Worm (Caenorhabditis elegans) whole organism, L4 larva: Measurements from ENCODE around the gene H35N09.2.
A peak's percentile ranks its signal among the peaks of the same experiment; 100 is the strongest.

ENCODE experiments used
- F37D6.2 ChIP-seq: sonication (generic microtip); optimal IDR thresholded peaks from 2 replicates; lab custom pipeline; 2016; ENCODE audit warnings: mild to moderate bottlenecking, missing genetic modification characterization, missing compliant biosample characterization
- Y48G9A.11 ChIP-seq: fragments of 200-800 bp; sonication (Bioruptor generic); IDR thresholded peaks from 2 replicates; pipeline ENCODE4 v1.3.6; 2022; ENCODE audit warnings: missing genetic modification reagents, missing genetic modification characterization, missing compliant biosample characterization
- ZK337.2 ChIP-seq: fragments of 200-800 bp; sonication (Bioruptor generic); IDR thresholded peaks from 2 replicates; pipeline ENCODE4 v1.3.6; 2022; ENCODE audit warnings: missing genetic modification reagents, missing genetic modification characterization, missing compliant biosample characterization
- ZK546.5 ChIP-seq, 2 experiments: sonication (generic microtip); optimal IDR thresholded peaks; 2 replicates each; lab custom pipeline; 2017; ENCODE audit warnings: missing biosample characterization in 2 of 2, missing genetic modification characterization in 2 of 2
- ceh-32 ChIP-seq: sonication (generic microtip); optimal IDR thresholded peaks from 2 replicates; lab custom pipeline; 2016; ENCODE audit warnings: mild to moderate bottlenecking, missing genetic modification characterization, missing compliant biosample characterization; ENCODE audit not compliant: poor library complexity
- ctbp-1 ChIP-seq: fragments of 200-800 bp; sonication (Bioruptor generic); IDR thresholded peaks from 2 replicates; pipeline ENCODE4 v1.3.6; 2022; ENCODE audit warnings: missing genetic modification reagents, missing genetic modification characterization, missing compliant biosample characterization
- daf-16 ChIP-seq, 3 experiments: sonication (generic microtip); optimal IDR thresholded peaks; 2 replicates each; lab custom pipeline; 2016 to 2017; ENCODE audit warnings: missing genetic modification characterization in 3 of 3, missing genetic modification reagents in 3 of 3, mild to moderate bottlenecking in 2 of 3, missing compliant biosample characterization in 2 of 3, missing biosample characterization in 1 of 3, moderate library complexity in 1 of 3
- dmd-9 ChIP-seq: fragments of 200-800 bp; sonication (Bioruptor generic); IDR thresholded peaks from 2 replicates; pipeline ENCODE4 v1.3.6; 2022; ENCODE audit warnings: missing genetic modification reagents, missing genetic modification characterization, missing compliant biosample characterization
- dve-1 ChIP-seq: sonication (generic microtip); optimal IDR thresholded peaks from 2 replicates; lab custom pipeline; 2017; ENCODE audit warnings: antibody characterized with exemption, mild to moderate bottlenecking, missing genetic modification characterization, missing compliant biosample characterization; ENCODE audit not compliant: insufficient read depth
- fkh-10 ChIP-seq: fragments of 150-350 bp; optimal IDR thresholded peaks from 2 replicates; lab custom pipeline; 2014; ENCODE audit warnings: missing biosample characterization, missing genetic modification reagents, missing genetic modification characterization
- fos-1 ChIP-seq: fragments of 150-350 bp; optimal IDR thresholded peaks from 2 replicates; lab custom pipeline; 2014; ENCODE audit warnings: missing biosample characterization, missing genetic modification characterization
- hlh-30 ChIP-seq: sonication (generic microtip); optimal IDR thresholded peaks from 2 replicates; lab custom pipeline; 2017; ENCODE audit warnings: antibody characterized with exemption, mild to moderate bottlenecking, missing genetic modification characterization, missing compliant biosample characterization; ENCODE audit not compliant: insufficient read depth
- hmg-1.1 ChIP-seq: fragments of 200-800 bp; sonication (Bioruptor generic); IDR thresholded peaks from 2 replicates; pipeline ENCODE4 v1.3.6; 2022; ENCODE audit warnings: missing genetic modification reagents, missing genetic modification characterization, missing compliant biosample characterization
- jun-1 ChIP-seq: fragments of 150-350 bp; optimal IDR thresholded peaks from 2 replicates; lab custom pipeline; 2014; ENCODE audit warnings: missing biosample characterization, missing genetic modification reagents, missing genetic modification characterization
- lin-1 ChIP-seq: fragments of 200-800 bp; sonication (Bioruptor generic); IDR thresholded peaks from 2 replicates; pipeline ENCODE4 v1.3.6; 2022; ENCODE audit warnings: missing genetic modification reagents, missing genetic modification characterization, missing compliant biosample characterization
- lin-13 ChIP-seq: fragments of 150-350 bp; optimal IDR thresholded peaks from 2 replicates; lab custom pipeline; 2014; ENCODE audit warnings: missing biosample characterization, missing genetic modification reagents, missing genetic modification characterization
- lin-15B ChIP-seq: fragments of 150-350 bp; sonication (generic microtip); optimal IDR thresholded peaks from 3 replicates; lab custom pipeline; 2014; ENCODE audit warnings: missing biosample characterization, missing genetic modification characterization
- lin-39 ChIP-seq: fragments of 150-350 bp; optimal IDR thresholded peaks from 2 replicates; lab custom pipeline; 2014; ENCODE audit warnings: missing biosample characterization, missing genetic modification reagents, missing genetic modification characterization
- madf-9 ChIP-seq: fragments of 200-800 bp; sonication (Bioruptor generic); conservative IDR thresholded peaks from 2 replicates; pipeline ENCODE4 v1.3.6; 2022; ENCODE audit warnings: missing genetic modification reagents, missing genetic modification characterization, missing compliant biosample characterization
- mdl-1 ChIP-seq, 2 experiments: fragments of 150-350 bp in 1 of 2; sonication (generic microtip) in 1 of 2; optimal IDR thresholded peaks; 2 replicates each; lab custom pipeline; 2014 to 2017; ENCODE audit warnings: missing biosample characterization in 2 of 2, missing genetic modification characterization in 2 of 2
- mes-2 ChIP-seq: sonication (generic microtip); optimal IDR thresholded peaks from 2 replicates; lab custom pipeline; 2016; ENCODE audit warnings: missing genotype, mild to moderate bottlenecking, missing genetic modification characterization, missing compliant biosample characterization; ENCODE audit not compliant: poor library complexity, severe bottlenecking
- nhr-10 ChIP-seq: fragments of 150-350 bp; optimal IDR thresholded peaks from 2 replicates; lab custom pipeline; 2014; ENCODE audit warnings: missing biosample characterization, missing genetic modification characterization
- nhr-111 ChIP-seq: fragments of 200-800 bp; sonication (Bioruptor generic); optimal IDR thresholded peaks from 2 replicates; lab custom pipeline; 2018; ENCODE audit warnings: mild to moderate bottlenecking, missing genetic modification characterization, missing compliant biosample characterization
- nhr-28 ChIP-seq: fragments of 150-350 bp; optimal IDR thresholded peaks from 2 replicates; lab custom pipeline; 2014; ENCODE audit warnings: missing biosample characterization, missing genetic modification characterization
- nhr-41 ChIP-seq: fragments of 200-800 bp; sonication (Bioruptor generic); IDR thresholded peaks from 2 replicates; pipeline ENCODE4 v1.3.6; 2022; ENCODE audit warnings: missing genetic modification reagents, missing genetic modification characterization, missing compliant biosample characterization
- nhr-42 ChIP-seq: fragments of 200-800 bp; sonication (Bioruptor generic); IDR thresholded peaks from 2 replicates; pipeline ENCODE4 v1.3.6; 2022; ENCODE audit warnings: missing genetic modification characterization, missing compliant biosample characterization
- nhr-6 ChIP-seq: fragments of 150-350 bp; optimal IDR thresholded peaks from 2 replicates; lab custom pipeline; 2014; ENCODE audit warnings: missing biosample characterization, missing genetic modification characterization
- nhr-76 ChIP-seq: fragments of 150-350 bp; optimal IDR thresholded peaks from 2 replicates; lab custom pipeline; 2014; ENCODE audit warnings: missing biosample characterization, missing genetic modification characterization
- nhr-77 ChIP-seq: fragments of 150-350 bp; optimal IDR thresholded peaks from 2 replicates; lab custom pipeline; 2014; ENCODE audit warnings: missing biosample characterization, missing genetic modification characterization
- pqm-1 ChIP-seq: sonication (generic microtip); optimal IDR thresholded peaks from 2 replicates; lab custom pipeline; 2017; ENCODE audit warnings: missing biosample characterization, missing genetic modification characterization
- saeg-2 ChIP-seq: fragments of 200-800 bp; sonication (Bioruptor generic); IDR thresholded peaks from 2 replicates; pipeline ENCODE4 v1.3.6; 2022; ENCODE audit warnings: missing genetic modification reagents, missing genetic modification characterization, missing compliant biosample characterization
- sdz-12 ChIP-seq: fragments of 200-800 bp; sonication (Bioruptor generic); optimal IDR thresholded peaks from 2 replicates; lab custom pipeline; 2018; ENCODE audit warnings: mild to moderate bottlenecking, missing genetic modification characterization, missing compliant biosample characterization
- skn-1 ChIP-seq: fragments of 150-350 bp; optimal IDR thresholded peaks from 2 replicates; lab custom pipeline; 2014; ENCODE audit warnings: missing biosample characterization, missing genetic modification characterization
- snpc-1.2 ChIP-seq: fragments of 200-800 bp; sonication (Bioruptor generic); IDR thresholded peaks from 2 replicates; pipeline ENCODE4 v1.3.6; 2022; ENCODE audit warnings: missing genetic modification reagents, missing genetic modification characterization, missing compliant biosample characterization
- snpc-4 ChIP-seq: fragments of 150-350 bp; optimal IDR thresholded peaks from 2 replicates; lab custom pipeline; 2014; ENCODE audit warnings: missing biosample characterization, missing genetic modification characterization
- spr-1 ChIP-seq: sonication (generic microtip); optimal IDR thresholded peaks from 2 replicates; lab custom pipeline; 2016; ENCODE audit warnings: mild to moderate bottlenecking, missing genetic modification characterization, missing compliant biosample characterization
- tra-1 ChIP-seq: fragments of 200-800 bp; sonication (Bioruptor generic); IDR thresholded peaks from 2 replicates; pipeline ENCODE4 v1.3.6; 2022; ENCODE audit warnings: missing genetic modification reagents, missing genetic modification characterization, missing compliant biosample characterization
- vab-7 ChIP-seq: fragments of 200-800 bp; sonication (Bioruptor generic); IDR thresholded peaks from 2 replicates; pipeline ENCODE4 v1.3.6; 2022; ENCODE audit warnings: missing genetic modification reagents, missing genetic modification characterization, missing compliant biosample characterization
- zip-11 ChIP-seq: fragments of 200-800 bp; sonication (Bioruptor generic); IDR thresholded peaks from 2 replicates; pipeline ENCODE4 v1.3.6; 2022; ENCODE audit warnings: missing genetic modification characterization, missing compliant biosample characterization

The H35N09.2 gene

ce11 chrX:8604160-8604559 is 698 bp downstream of the H35N09.2 start (continued):
- TF ChIP-seq ceh-32 (no peak), lin-39 (no peak), Y48G9A.11 (GFP tag; lab: Robert Waterston, UW) (no peak), dve-1 (tag; lab: Kevin White, UChicago) (peak; percentile 63), vab-7 (GFP tag; lab: Robert Waterston, UW) (no peak), lin-13 (GFP tag; lab: Kevin White, UChicago) (no peak), snpc-1.2 (GFP tag; lab: Robert Waterston, UW) (no peak), ZK546.5 (tag; optimal IDR thresholded peaks at IDR 0.05; lab: Kevin White, UChicago) (no peak), ctbp-1 (GFP tag; lab: Robert Waterston, UW) (no peak), nhr-76 (tag; lab: Kevin White, UChicago) (no peak), lin-15B (tag; lab: Kevin White, UChicago) (no peak), fkh-10 (GFP tag; lab: Kevin White, UChicago) (no peak), tra-1 (GFP tag; lab: Robert Waterston, UW) (peak; percentile 63), nhr-28 (tag; lab: Kevin White, UChicago) (peak; percentile 19), jun-1 (tag; lab: Kevin White, UChicago) (no peak), nhr-111 (no peak), skn-1 (tag; lab: Kevin White, UChicago) (no peak), zip-11 (GFP tag; lab: Robert Waterston, UW) (no peak), nhr-77 (tag; lab: Kevin White, UChicago) (no peak), snpc-4 (tag; lab: Kevin White, UChicago) (no peak), daf-16 (GFP tag; optimal IDR thresholded peaks at IDR 0.05; lab: Kevin White, UChicago) (peak in 1 of 2 experiments; percentile 67), daf-16 (tag; optimal IDR thresholded peaks at IDR 0.05; lab: Kevin White, UChicago) (peak; percentile 80), pqm-1 (tag; lab: Kevin White, UChicago) (peak; percentile 57), spr-1 (tag; lab: Kevin White, UChicago) (no peak), mdl-1 (tag; optimal IDR thresholded peaks at IDR 0.05; lab: Kevin White, UChicago) (no peak), saeg-2 (GFP tag; lab: Robert Waterston, UW) (no peak), hlh-30 (tag; lab: Kevin White, UChicago) (no peak), hmg-1.1 (no peak), lin-1 (GFP tag; lab: Robert Waterston, UW) (peak; percentile 80)
- TF ChIP-seq, all 104 proteins: peak for 15

ce11 chrX:8602722-8603427 is 2.0 kb downstream of the H35N09.2 start:
- TF ChIP-seq madf-9 (GFP tag; lab: Robert Waterston, UW) (0 out of 2 replicates have a peak, but pooled peaks have one; percentile 39), nhr-42 (GFP tag; lab: Robert Waterston, UW) (peak; percentile 34; the same call in 1 of the 2 replicates), mdl-1 (tag; optimal IDR thresholded peaks at IDR 0.05; lab: Kevin White, UChicago) (no peak)

- no peak for TF ChIP-seq dmd-9 (GFP tag; lab: Robert Waterston, UW)
- no peak for TF ChIP-seq tra-1 (GFP tag; lab: Robert Waterston, UW)
- TF ChIP-seq mes-2 = no peak
- no peak for TF ChIP-seq nhr-10 (tag; lab: Kevin White, UChicago)
- no peak for TF ChIP-seq F37D6.2 (tag; lab: Kevin White, UChicago)
- no peak for TF ChIP-seq lin-39
- TF ChIP-seq nhr-6 = no peak
- no peak for TF ChIP-seq nhr-41 (GFP tag; lab: Robert Waterston, UW)
- no peak for TF ChIP-seq ZK337.2 (GFP tag; lab: Robert Waterston, UW)
- TF ChIP-seq fos-1 (tag; lab: Kevin White, UChicago) = no peak
- TF ChIP-seq sdz-12 (GFP tag; lab: Kevin White, UChicago) = no peak
- no peak for TF ChIP-seq fkh-10 (GFP tag; lab: Kevin White, UChicago)
- no peak for TF ChIP-seq hlh-30 (tag; lab: Kevin White, UChicago)
Observed at ce11 chrX:8601235-8601634, 3.6 kb downstream of the H35N09.2 start, which contains the start of gene F18E9.1. TSS of gene F18E9.1 (plus strand) at chrX:8601535.
